Fruit fly (Drosophila melanogaster): ENCODE measurements around the gene CG13643.

The CG13643 gene

dm6 chr3R:24893320-24893955, 12.4 kb downstream of the CG13643 start (continued):
- no peak for TF ChIP-seq eve (GFP tag; optimal IDR thresholded peaks at IDR 0.05)
- TF ChIP-seq CG9437 (GFP tag; optimal IDR thresholded peaks at IDR 0.05): peak; percentile 74
- no peak for TF ChIP-seq HLH4C (GFP tag; IDR thresholded peaks at IDR 0.05; ENCODE audit: partially characterized antibody)
- TF ChIP-seq toy (GFP tag; IDR thresholded peaks at IDR 0.05): no peak
- TF ChIP-seq gcm (GFP tag; optimal IDR thresholded peaks at IDR 0.05): peak; percentile 88
- TF ChIP-seq Atf-2 (GFP tag; optimal IDR thresholded peaks at IDR 0.05): no peak
- TF ChIP-seq stwl (tag; optimal IDR thresholded peaks at IDR 0.05): no peak
- peak; percentile 78 for TF ChIP-seq Ssrp (tag; optimal IDR thresholded peaks at IDR 0.05)
- no peak for TF ChIP-seq bbx (GFP tag; IDR thresholded peaks at IDR 0.05; ENCODE audit: partially characterized antibody)
- TF ChIP-seq run (tag; optimal IDR thresholded peaks at IDR 0.05): peak; percentile 76
- peak; percentile 52 for TF ChIP-seq tin (GFP tag; optimal IDR thresholded peaks at IDR 0.05)
- TF ChIP-seq CG7928 (GFP tag; optimal IDR thresholded peaks at IDR 0.05): peak; percentile 14
- TF ChIP-seq Hand (GFP tag; optimal IDR thresholded peaks at IDR 0.05): no peak
- TF ChIP-seq CG18764 (GFP tag; optimal IDR thresholded peaks at IDR 0.05): peak; percentile 59
- peak; percentile 18 for TF ChIP-seq CG30431 (GFP tag; optimal IDR thresholded peaks at IDR 0.05)
- peak; percentile 81 for TF ChIP-seq Xrp1 (GFP tag; IDR thresholded peaks at IDR 0.05)
- TF ChIP-seq onecut (GFP tag; IDR thresholded peaks at IDR 0.05): peak; percentile 44
- TF ChIP-seq z (GFP tag; IDR thresholded peaks at IDR 0.05): peak; percentile 93
- TF ChIP-seq Awh (GFP tag; IDR thresholded peaks at IDR 0.05): peak; percentile 36; the same call in 1 of the 2 replicates
- TF ChIP-seq Bdp1 (GFP tag; optimal IDR thresholded peaks at IDR 0.05): no peak
- TF ChIP-seq Meics (GFP tag; optimal IDR thresholded peaks at IDR 0.05): peak; percentile 82
- no peak for TF ChIP-seq CG5953 (GFP tag; IDR thresholded peaks at IDR 0.05)
- peak in 1 of 2 experiments; percentile 86 for TF ChIP-seq Eip74EF (GFP tag; optimal IDR thresholded peaks at IDR 0.05)
- no peak for TF ChIP-seq Dp (GFP tag; optimal IDR thresholded peaks at IDR 0.05)
- TF ChIP-seq Fer3 (tag; optimal IDR thresholded peaks at IDR 0.05): peak; percentile 68
- no peak for TF ChIP-seq amos (GFP tag; IDR thresholded peaks at IDR 0.05; ENCODE audit: partially characterized antibody)
- TF ChIP-seq kah (GFP tag; optimal IDR thresholded peaks at IDR 0.05): peak; percentile 53
- 0 out of 3 replicates have a peak, but pooled peaks have one; percentile 42 for TF ChIP-seq CG11560 (tag; IDR thresholded peaks at IDR 0.05)
- TF ChIP-seq CG6683 (GFP tag; optimal IDR thresholded peaks at IDR 0.05): no peak
- TF ChIP-seq esg (GFP tag; conservative IDR thresholded peaks at IDR 0.05): peak; percentile 64
- TF ChIP-seq CG13296 (GFP tag; optimal IDR thresholded peaks at IDR 0.05): peak; percentile 79
- TF ChIP-seq CG4854 (GFP tag; optimal IDR thresholded peaks at IDR 0.05): no peak
- TF ChIP-seq sens-2 (GFP tag; IDR thresholded peaks at IDR 0.05): no peak
- peak; percentile 29 for TF ChIP-seq CG2116 (GFP tag; optimal IDR thresholded peaks at IDR 0.05)
- peak; percentile 61 for TF ChIP-seq CrebB (tag; optimal IDR thresholded peaks at IDR 0.05)
- peak; percentile 59 for TF ChIP-seq sens (GFP tag)
- no peak for TF ChIP-seq CTCF (GFP tag; optimal IDR thresholded peaks at IDR 0.05)
- TF ChIP-seq CG17385 (GFP tag; optimal IDR thresholded peaks at IDR 0.05): peak; percentile 74
- peak; percentile 62 for TF ChIP-seq CG6854 (GFP tag; optimal IDR thresholded peaks at IDR 0.05)
- no peak for TF ChIP-seq tio (GFP tag; optimal IDR thresholded peaks at IDR 0.05)
- TF ChIP-seq CG1529 (GFP tag; optimal IDR thresholded peaks at IDR 0.05): peak; percentile 55
- TF ChIP-seq CG1233 (GFP tag; optimal IDR thresholded peaks at IDR 0.05): peak; percentile 74
- TF ChIP-seq unc-4 (GFP tag; IDR thresholded peaks at IDR 0.05; ENCODE audit: partially characterized antibody): no peak
- 0 out of 2 replicates have a peak, but pooled peaks have one; percentile 13 for TF ChIP-seq CG11085 (GFP tag; IDR thresholded peaks at IDR 0.05)
- no peak for TF ChIP-seq CG7786 (GFP tag; optimal IDR thresholded peaks at IDR 0.05)
- no peak for TF ChIP-seq hkb (optimal IDR thresholded peaks at IDR 0.05)
- no peak; the same call in 1 of the 2 replicates for TF ChIP-seq hkb (GFP tag; IDR thresholded peaks at IDR 0.05)
- TF ChIP-seq ase (GFP tag; IDR thresholded peaks at IDR 0.05): 0 out of 3 replicates have a peak, but pooled peaks have one; percentile 44
- TF ChIP-seq nom (GFP tag; optimal IDR thresholded peaks at IDR 0.05): peak; percentile 77
- no peak; the same call in 1 of the 2 replicates for TF ChIP-seq stc (GFP tag; IDR thresholded peaks at IDR 0.05)
